Worm (Caenorhabditis elegans) whole organism, L3 larva: ENCODE results near the gene slcf-1.

Experiments used
- R02D3.7 ChIP-seq: fragments of 150-350 bp; optimal IDR thresholded peaks from 2 replicates; lab custom pipeline; 2014; ENCODE audit warnings: missing biosample characterization, missing genetic modification characterization
- aly-2 ChIP-seq: fragments of 150-350 bp; optimal IDR thresholded peaks from 2 replicates; lab custom pipeline; 2014; ENCODE audit warnings: missing biosample characterization, missing genetic modification characterization
- ama-1 ChIP-seq: fragments of 150-350 bp; optimal IDR thresholded peaks from 2 replicates; lab custom pipeline; 2018
- sea-2 ChIP-seq: fragments of 150-350 bp; sonication (generic microtip); optimal IDR thresholded peaks from 4 replicates; lab custom pipeline; 2014; ENCODE audit warnings: missing biosample characterization, missing genetic modification reagents, missing genetic modification characterization

- TF ChIP-seq ama-1 (lab: Kevin White, UChicago) = no peak
- TF ChIP-seq R02D3.7 (tag; lab: Kevin White, UChicago) = no peak
- no peak for TF ChIP-seq aly-2 (tag; lab: Kevin White, UChicago)
- no peak for TF ChIP-seq sea-2 (GFP tag; lab: Kevin White, UChicago)
Measured at ce11 chrX:10491875-10492523, 37.1 kb upstream of the slcf-1 start.
